Fruit fly (Drosophila melanogaster) whole organism, wandering third instar larva: ENCODE data around the gene Gmd.

ENCODE experiments used
- Abd-B ChIP-seq: fragments of >200 bp; optimal IDR thresholded peaks from 2 replicates; lab custom pipeline; 2017; ENCODE audit warnings: missing biosample characterization, missing genetic modification characterization
- CG32264 ChIP-seq: fragments of 200-800 bp; sonication (Bioruptor generic); optimal IDR thresholded peaks from 2 replicates; lab custom pipeline; 2016; ENCODE audit warnings: missing biosample characterization, missing genetic modification characterization
- CG9705 ChIP-seq: fragments of 200-800 bp; sonication (Bioruptor generic); optimal IDR thresholded peaks from 2 replicates; lab custom pipeline; 2018; ENCODE audit warnings: missing biosample characterization, mild to moderate bottlenecking, missing genetic modification characterization
- CrebA ChIP-seq: fragments of 200-800 bp; sonication (Bioruptor generic); optimal IDR thresholded peaks from 2 replicates; lab custom pipeline; 2016; ENCODE audit warnings: missing biosample characterization, mild to moderate bottlenecking, missing genetic modification characterization, borderline replicate concordance
- Dfd ChIP-seq: fragments of >200 bp; optimal IDR thresholded peaks from 2 replicates; lab custom pipeline; 2017; ENCODE audit warnings: missing biosample characterization, missing genetic modification characterization
- Dif ChIP-seq: fragments of 200-275, 200-300 bp; sonication (Bioruptor generic); optimal IDR thresholded peaks from 2 replicates; lab custom pipeline; 2018; ENCODE audit warnings: missing biosample characterization, missing genetic modification characterization; ENCODE audit not compliant: partially characterized antibody
- GATAd ChIP-seq: sonication (Bioruptor generic); optimal IDR thresholded peaks from 2 replicates; lab custom pipeline; 2016; ENCODE audit warnings: missing biosample characterization, missing genetic modification characterization
- HLH106 ChIP-seq: fragments of 200-800 bp; optimal IDR thresholded peaks from 3 replicates; lab custom pipeline; 2019; ENCODE audit warnings: missing biosample characterization, mild to moderate bottlenecking, missing genetic modification characterization, moderate library complexity
- Hnf4 ChIP-seq: fragments of 200-800 bp; sonication (Bioruptor generic); optimal IDR thresholded peaks from 2 replicates; lab custom pipeline; 2016; ENCODE audit warnings: missing biosample characterization, mild to moderate bottlenecking, missing genetic modification characterization
- Hr78 ChIP-seq: fragments of >200 bp; optimal IDR thresholded peaks from 2 replicates; lab custom pipeline; 2017; ENCODE audit warnings: missing biosample characterization, missing genetic modification characterization
- Hr83 ChIP-seq: fragments of 200-300 bp; sonication (Bioruptor generic); optimal IDR thresholded peaks from 2 replicates; lab custom pipeline; 2016; ENCODE audit warnings: missing biosample characterization, mild to moderate bottlenecking, missing genetic modification characterization, moderate library complexity; ENCODE audit not compliant: poor library complexity, severe bottlenecking
- Jra ChIP-seq: sonication (Bioruptor generic); optimal IDR thresholded peaks from 2 replicates; lab custom pipeline; 2016; ENCODE audit warnings: missing biosample characterization, missing genetic modification characterization
- Mio ChIP-seq: sonication (Bioruptor generic); optimal IDR thresholded peaks from 2 replicates; lab custom pipeline; 2016; ENCODE audit warnings: missing biosample characterization, missing genetic modification characterization
- Myc ChIP-seq: fragments of >200 bp; optimal IDR thresholded peaks from 2 replicates; lab custom pipeline; 2017
- N ChIP-seq: fragments of >200 bp; optimal IDR thresholded peaks from 2 replicates; lab custom pipeline; 2018; ENCODE audit warnings: missing biosample characterization, missing external identifiers, missing genetic modification characterization
- OdsH ChIP-seq: fragments of 200-800 bp; sonication (Bioruptor generic); optimal IDR thresholded peaks from 2 replicates; lab custom pipeline; 2016; ENCODE audit warnings: missing biosample characterization, mild to moderate bottlenecking, missing genetic modification characterization
- Rel ChIP-seq, 2 experiments: fragments of 200-800 bp; sonication (Bioruptor generic) in 1 of 2; optimal IDR thresholded peaks; 2 replicates in 1 of 2; 3 replicates in 1 of 2; lab custom pipeline; 2016 to 2019; ENCODE audit warnings: mild to moderate bottlenecking in 2 of 2, missing biosample characterization in 2 of 2, missing genetic modification characterization in 2 of 2, moderate library complexity in 1 of 2
- Sp1 ChIP-seq: fragments of 200-800 bp; sonication (Bioruptor generic); optimal IDR thresholded peaks from 3 replicates; lab custom pipeline; 2019; ENCODE audit warnings: missing biosample characterization, mild to moderate bottlenecking, missing genetic modification characterization, moderate library complexity
- Vsx2 ChIP-seq: fragments of 200-300, 225-300 bp; sonication (Bioruptor generic); optimal IDR thresholded peaks from 2 replicates; lab custom pipeline; 2018; ENCODE audit warnings: missing biosample characterization, missing genetic modification characterization; ENCODE audit not compliant: partially characterized antibody
- br ChIP-seq: fragments of 200-800 bp; sonication (Bioruptor generic); optimal IDR thresholded peaks from 2 replicates; lab custom pipeline; 2016; ENCODE audit warnings: missing biosample characterization, missing genetic modification characterization
- brk ChIP-seq: fragments of 200-800 bp; sonication (Bioruptor generic); optimal IDR thresholded peaks from 2 replicates; lab custom pipeline; 2016; ENCODE audit warnings: missing biosample characterization, mild to moderate bottlenecking, missing genetic modification characterization
- dl ChIP-seq, 2 experiments: fragments of 175-275, 200-275 bp in 1 of 2; fragments of 200-275 bp in 1 of 2; sonication (Bioruptor generic); optimal IDR thresholded peaks; lab custom pipeline; 2018; ENCODE audit warnings: mild to moderate bottlenecking in 2 of 2, missing biosample characterization in 2 of 2, missing genetic modification characterization in 2 of 2, moderate library complexity in 2 of 2; ENCODE audit not compliant: partially characterized antibody in 2 of 2, insufficient read depth in 1 of 2
- dmrt93B ChIP-seq: fragments of 200-800 bp; sonication (Bioruptor generic); optimal IDR thresholded peaks from 2 replicates; lab custom pipeline; 2018; ENCODE audit warnings: missing biosample characterization, mild to moderate bottlenecking, missing genetic modification characterization
- dsf ChIP-seq: sonication (Bioruptor generic); optimal IDR thresholded peaks from 2 replicates; lab custom pipeline; 2016; ENCODE audit warnings: missing biosample characterization, missing genetic modification characterization, borderline replicate concordance
- ey ChIP-seq: fragments of 200-800 bp; sonication (Bioruptor generic); optimal IDR thresholded peaks from 2 replicates; lab custom pipeline; 2016; ENCODE audit warnings: missing biosample characterization, missing genetic modification characterization
- foxo ChIP-seq, 2 experiments: fragments of 200-800 bp; sonication (Bioruptor generic); optimal IDR thresholded peaks; 2 replicates in 1 of 2; 3 replicates in 1 of 2; lab custom pipeline; 2016 to 2017; ENCODE audit warnings: missing biosample characterization in 2 of 2, missing genetic modification characterization in 2 of 2
- fru ChIP-seq: fragments of 200-800 bp; sonication (Bioruptor generic); optimal IDR thresholded peaks from 3 replicates; lab custom pipeline; 2016; ENCODE audit warnings: missing biosample characterization, mild to moderate bottlenecking, missing genetic modification characterization
- h ChIP-seq: fragments of 200-800 bp; sonication (Bioruptor generic); optimal IDR thresholded peaks from 3 replicates; lab custom pipeline; 2016; ENCODE audit warnings: missing biosample characterization, mild to moderate bottlenecking, missing genetic modification characterization
- jim ChIP-seq: fragments of 175-275, 200-325 bp; sonication (Bioruptor generic); optimal IDR thresholded peaks from 2 replicates; lab custom pipeline; 2016; ENCODE audit warnings: missing biosample characterization, mild to moderate bottlenecking, missing genetic modification characterization
- lola ChIP-seq: fragments of >200 bp; optimal IDR thresholded peaks from 2 replicates; lab custom pipeline; 2017; ENCODE audit warnings: missing biosample characterization, missing genetic modification characterization
- pan ChIP-seq: fragments of >200 bp; optimal IDR thresholded peaks from 2 replicates; lab custom pipeline; 2017
- psq ChIP-seq: fragments of 200-800 bp; sonication (Bioruptor generic); optimal IDR thresholded peaks from 3 replicates; lab custom pipeline; 2017; ENCODE audit warnings: missing biosample characterization, mild to moderate bottlenecking, missing genetic modification characterization, moderate library complexity
- rgr ChIP-seq: fragments of 200-800 bp; sonication (Bioruptor generic); optimal IDR thresholded peaks from 3 replicates; lab custom pipeline; 2016; ENCODE audit warnings: missing biosample characterization, mild to moderate bottlenecking, missing genetic modification characterization
- sage ChIP-seq: fragments of 200-800 bp; sonication (Bioruptor generic); optimal IDR thresholded peaks from 2 replicates; lab custom pipeline; 2016; ENCODE audit warnings: missing biosample characterization, mild to moderate bottlenecking, missing genetic modification characterization
- sv ChIP-seq: fragments of 200-800 bp; sonication (Bioruptor generic); optimal IDR thresholded peaks from 3 replicates; lab custom pipeline; 2016; ENCODE audit warnings: missing biosample characterization, missing genetic modification characterization
- tai ChIP-seq: sonication (Bioruptor generic); optimal IDR thresholded peaks from 2 replicates; lab custom pipeline; 2016; ENCODE audit warnings: missing biosample characterization, missing genetic modification characterization
- usp ChIP-seq: fragments of >200 bp; optimal IDR thresholded peaks from 2 replicates; lab custom pipeline; 2017; ENCODE audit warnings: missing biosample characterization, missing genetic modification characterization
- woc ChIP-seq: sonication (Bioruptor generic); optimal IDR thresholded peaks from 2 replicates; lab custom pipeline; 2016; ENCODE audit warnings: missing biosample characterization, mild to moderate bottlenecking, missing genetic modification characterization

The Gmd gene

DNA sequence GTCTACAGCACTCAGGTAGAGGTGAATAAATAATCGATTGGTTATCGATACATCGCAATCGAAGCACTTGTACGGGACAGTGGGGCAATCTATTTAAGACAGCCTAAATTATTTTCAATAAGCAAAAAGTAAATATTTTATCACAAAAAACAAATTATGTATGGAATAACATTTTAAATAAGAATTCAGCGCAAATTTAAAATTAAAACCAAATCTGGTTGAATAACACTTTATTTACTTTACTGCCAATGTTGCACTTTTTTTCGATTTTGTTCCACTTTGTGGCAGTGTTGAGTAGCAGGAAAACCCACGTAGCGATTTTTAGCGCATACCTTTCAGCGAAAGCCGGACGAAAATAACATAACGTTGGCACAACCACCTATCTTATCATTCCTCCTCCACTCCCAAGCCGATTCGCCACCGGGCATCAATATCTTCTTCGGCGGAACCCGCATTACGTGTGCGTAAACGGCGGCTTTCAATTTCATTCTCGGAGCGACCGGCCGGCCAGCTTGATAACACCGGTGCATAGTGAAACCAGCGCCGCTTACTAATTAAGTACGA is at the start of gene Gmd, which contains the start of gene CG3792:
Gene Gmd (minus strand): TSS at position 36 of the 564 bp plus-strand sequence.
Gene CG3792 (plus strand): TSS at position 325 of the 564 bp plus-strand sequence.
- TF ChIP-seq dl (GFP tag; optimal IDR thresholded peaks at IDR 0.05; lab: Kevin White, UChicago; ENCODE audit: insufficient read depth in 1 of 2, partially characterized antibody in 2 of 2) (no peak), foxo (GFP tag; optimal IDR thresholded peaks at IDR 0.05; lab: Kevin White, UChicago) (peak; percentile 68 to 97), GATAd (GFP tag; lab: Kevin White, UChicago) (no peak), dmrt93B (GFP tag; lab: Kevin White, UChicago) (no peak), ey (GFP tag; lab: Kevin White, UChicago) (peak; percentile 92), Vsx2 (no peak), Hnf4 (GFP tag; lab: Kevin White, UChicago) (no peak), HLH106 (tag; lab: Kevin White, UChicago) (peak; percentile 95), Rel (GFP tag; optimal IDR thresholded peaks at IDR 0.05; lab: Kevin White, UChicago) (no peak), Rel (tag; optimal IDR thresholded peaks at IDR 0.05; lab: Kevin White, UChicago) (peak; percentile 81), usp (GFP tag; lab: Kevin White, UChicago) (no peak), sage (GFP tag; lab: Kevin White, UChicago) (no peak), br (GFP tag; lab: Kevin White, UChicago) (peak; percentile 93), rgr (GFP tag; lab: Kevin White, UChicago) (peak; percentile 96), fru (peak; percentile 96), Dif (GFP tag; lab: Kevin White, UChicago) (no peak), OdsH (peak; percentile 92), sv (GFP tag; lab: Kevin White, UChicago) (peak; percentile 97), Hr83 (GFP tag; lab: Kevin White, UChicago) (no peak), jim (GFP tag; lab: Kevin White, UChicago) (no peak), tai (GFP tag; lab: Kevin White, UChicago) (no peak), CG32264 (GFP tag; lab: Kevin White, UChicago) (peak; percentile 80), psq (GFP tag; lab: Kevin White, UChicago) (peak; percentile 90), dsf (peak; percentile 84), Abd-B (GFP tag; lab: Kevin White, UChicago) (no peak), Myc (lab: Kevin White, UChicago) (peak; percentile 29), woc (GFP tag; lab: Kevin White, UChicago) (peak; percentile 96), CrebA (GFP tag; lab: Kevin White, UChicago) (no peak), pan (lab: Kevin White, UChicago) (no peak), N (GFP tag; lab: Kevin White, UChicago) (no peak), Sp1 (GFP tag; lab: Kevin White, UChicago) (peak; percentile 88), Jra (GFP tag; lab: Kevin White, UChicago) (peak; percentile 95), lola (GFP tag; lab: Kevin White, UChicago) (no peak), CG9705 (GFP tag; lab: Kevin White, UChicago) (peak; percentile 92), h (GFP tag; lab: Kevin White, UChicago) (peak; percentile 97), brk (GFP tag; lab: Kevin White, UChicago) (no peak), Hr78 (no peak), Mio (GFP tag; lab: Kevin White, UChicago) (peak; percentile 68), Dfd (GFP tag; lab: Kevin White, UChicago) (no peak)

DNA sequence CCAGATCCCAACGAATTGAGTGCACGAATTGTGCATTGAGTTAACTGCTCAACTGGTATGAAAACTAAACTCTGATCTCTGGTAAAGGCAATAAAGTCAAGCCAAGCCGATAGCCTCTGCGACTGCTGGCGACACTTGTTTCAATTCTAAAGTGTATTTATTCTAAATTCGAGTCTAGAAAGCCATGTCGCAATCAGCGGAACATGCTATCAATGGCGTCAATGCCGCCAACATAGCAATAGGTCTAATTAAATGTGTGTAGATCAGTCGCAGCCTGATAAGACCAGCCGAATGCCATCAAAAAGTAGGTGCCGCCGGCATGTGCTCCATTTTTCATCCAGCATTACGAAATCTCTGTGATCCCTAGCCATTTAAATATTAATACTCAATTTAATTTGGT is 48.7 kb upstream of the Gmd start:
- TF ChIP-seq HLH106 (tag; lab: Kevin White, UChicago), result no peak
- TF ChIP-seq CG9705 (GFP tag; lab: Kevin White, UChicago), result no peak
- no peak for TF ChIP-seq Rel (GFP tag; optimal IDR thresholded peaks at IDR 0.05; lab: Kevin White, UChicago)
- no peak for TF ChIP-seq Rel (tag; optimal IDR thresholded peaks at IDR 0.05; lab: Kevin White, UChicago)
- no peak for TF ChIP-seq fru
- TF ChIP-seq brk (GFP tag; lab: Kevin White, UChicago), result no peak
- no peak for TF ChIP-seq sage (GFP tag; lab: Kevin White, UChicago)
- no peak for TF ChIP-seq CrebA (GFP tag; lab: Kevin White, UChicago)
- no peak for TF ChIP-seq tai (GFP tag; lab: Kevin White, UChicago)
- no peak for TF ChIP-seq ey (GFP tag; lab: Kevin White, UChicago)
- TF ChIP-seq dsf, result no peak
- no peak for TF ChIP-seq dl (GFP tag; optimal IDR thresholded peaks at IDR 0.05; lab: Kevin White, UChicago; ENCODE audit: insufficient read depth in 1 of 2, partially characterized antibody in 2 of 2)
- TF ChIP-seq psq (GFP tag; lab: Kevin White, UChicago), result no peak
